Fruit fly (Drosophila melanogaster): ENCODE results near the gene CG6576.

CG6576 gene

DNA sequence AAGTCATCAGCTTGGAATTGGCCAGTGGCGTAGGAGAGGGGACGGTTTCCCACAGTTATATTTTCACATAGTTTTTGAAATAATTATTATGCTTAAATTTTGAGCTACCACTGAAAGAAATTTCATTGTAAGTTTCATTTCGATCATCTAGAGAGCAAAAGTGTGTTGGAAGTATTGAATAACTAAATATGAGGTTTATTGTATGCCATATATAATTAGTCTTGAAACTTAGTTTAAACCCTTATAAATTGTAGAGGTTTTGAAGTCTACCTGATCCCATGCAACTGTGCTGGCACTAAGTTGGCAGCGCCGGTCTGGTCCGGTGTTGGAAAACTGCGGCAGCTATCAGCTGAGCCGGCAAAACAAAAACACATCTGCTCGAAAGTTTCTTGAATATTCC lies 34.6 kb upstream of the CG6576 start, which contains the start of the genes CG32022 and CG6511 (continued):
- TF ChIP-seq salr (GFP tag; optimal IDR thresholded peaks at IDR 0.05) (peak; percentile 96), Ets96B (tag; optimal IDR thresholded peaks at IDR 0.05) (peak; percentile 97), CG11902 (GFP tag; optimal IDR thresholded peaks at IDR 0.05) (peak; percentile 98), CG6276 (GFP tag; optimal IDR thresholded peaks at IDR 0.05) (peak; percentile 95), ss (GFP tag; optimal IDR thresholded peaks at IDR 0.05) (peak; percentile 88 to 95), CG9139 (GFP tag; optimal IDR thresholded peaks at IDR 0.05) (peak; percentile 89), CG1621 (tag; optimal IDR thresholded peaks at IDR 0.05) (peak; percentile 94), fkh (GFP tag; optimal IDR thresholded peaks at IDR 0.05) (no peak), Gug (GFP tag; IDR thresholded peaks at IDR 0.05) (peak; percentile 96), CG8319 (GFP tag; optimal IDR thresholded peaks at IDR 0.05) (peak; percentile 96), vri (GFP tag; optimal IDR thresholded peaks at IDR 0.05) (peak; percentile 93), Eip75B (GFP tag; optimal IDR thresholded peaks at IDR 0.05) (peak; percentile 98), CG32006 (GFP tag; optimal IDR thresholded peaks at IDR 0.05) (peak; percentile 99), fd59A (GFP tag; optimal IDR thresholded peaks at IDR 0.05) (peak; percentile 97), achi (GFP tag; optimal IDR thresholded peaks at IDR 0.05) (peak; percentile 97), dsx (GFP tag; optimal IDR thresholded peaks at IDR 0.05; ENCODE audit: poor library complexity, severe bottlenecking) (peak; percentile 95), CG4318 (GFP tag; optimal IDR thresholded peaks at IDR 0.05) (peak; percentile 99), cyc (GFP tag; optimal IDR thresholded peaks at IDR 0.05) (peak; percentile 99), CG8119 (GFP tag; IDR thresholded peaks at IDR 0.05) (peak; percentile 96), CG6854 (GFP tag; optimal IDR thresholded peaks at IDR 0.05) (peak; percentile 96), CG3919 (GFP tag; optimal IDR thresholded peaks at IDR 0.05) (peak; percentile 97), CG7368 (GFP tag; optimal IDR thresholded peaks at IDR 0.05) (peak; percentile 95), CG6163 (GFP tag; IDR thresholded peaks at IDR 0.05) (peak; percentile 95), CG10669 (GFP tag; optimal IDR thresholded peaks at IDR 0.05) (peak; percentile 98), Met (GFP tag; optimal IDR thresholded peaks at IDR 0.05) (peak; percentile 98), fd85E (GFP tag; optimal IDR thresholded peaks at IDR 0.05) (peak; percentile 94), CG31627 (GFP tag; optimal IDR thresholded peaks at IDR 0.05) (peak; percentile 99), Hr39 (GFP tag; optimal IDR thresholded peaks at IDR 0.05) (peak; percentile 99)

DNA sequence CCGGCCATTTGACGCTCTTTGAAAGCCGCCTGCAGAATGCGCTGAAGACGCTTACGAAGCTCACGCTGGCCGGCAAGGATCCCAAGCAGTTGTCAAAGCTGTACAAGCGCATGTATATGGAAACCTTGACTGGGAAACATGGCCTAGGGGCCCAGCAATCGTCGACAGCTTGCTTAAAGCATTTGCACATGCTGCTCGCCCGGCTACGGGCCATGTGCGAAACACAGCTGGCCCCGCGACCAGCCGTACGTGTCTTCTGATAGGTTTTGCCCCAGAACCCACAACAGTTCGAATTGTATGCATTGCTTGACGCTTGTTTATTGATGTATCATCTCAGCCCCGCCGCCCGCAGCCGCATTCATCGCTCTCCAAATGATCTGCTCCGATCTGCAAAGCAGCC lies 30.5 kb upstream of the CG6576 start:
- TF ChIP-seq cyc (GFP tag; optimal IDR thresholded peaks at IDR 0.05) (no peak), lz (GFP tag; optimal IDR thresholded peaks at IDR 0.05) (no peak), Gug (GFP tag; IDR thresholded peaks at IDR 0.05) (no peak), CG32006 (GFP tag; optimal IDR thresholded peaks at IDR 0.05) (no peak)

DNA sequence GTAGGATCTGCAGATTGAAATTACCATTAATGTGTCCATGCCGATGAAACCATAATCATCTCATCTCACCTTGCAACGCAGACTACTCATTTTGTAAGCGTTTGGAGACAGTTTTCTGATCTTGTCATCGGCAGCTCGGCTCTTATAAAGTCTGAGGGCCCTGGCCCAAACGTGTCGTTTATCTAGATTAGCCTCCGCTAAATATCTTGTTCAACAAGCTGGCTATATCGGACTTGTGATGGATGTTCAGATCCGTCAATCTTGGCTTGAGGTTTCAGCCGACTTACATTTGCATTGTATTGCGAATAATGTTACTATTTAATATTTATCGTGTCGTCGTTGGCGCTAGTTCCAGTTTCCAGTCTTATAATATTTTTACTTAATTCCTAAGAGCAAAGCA lies 30.1 kb upstream of the CG6576 start, which contains the start of gene CG43965:
CG43965 (minus strand) TSS at position 101 of the 400 bp plus-strand sequence.
- TF ChIP-seq CG8319 (GFP tag; optimal IDR thresholded peaks at IDR 0.05), result no peak
- TF ChIP-seq pdm3 (GFP tag; optimal IDR thresholded peaks at IDR 0.05), result no peak
- no peak for TF ChIP-seq Lpt (GFP tag; optimal IDR thresholded peaks at IDR 0.05)
- TF ChIP-seq CG15336 (GFP tag; IDR thresholded peaks at IDR 0.05), result no peak
- no peak for TF ChIP-seq Met (GFP tag; optimal IDR thresholded peaks at IDR 0.05)
- TF ChIP-seq Ets21C (GFP tag; optimal IDR thresholded peaks at IDR 0.05), result no peak
- no peak for TF ChIP-seq Hr4 (GFP tag; optimal IDR thresholded peaks at IDR 0.05)
- TF ChIP-seq eg (GFP tag; IDR thresholded peaks at IDR 0.05), result no peak
- TF ChIP-seq Sox102F (GFP tag; optimal IDR thresholded peaks at IDR 0.05), result no peak
- no peak for TF ChIP-seq salr (GFP tag; optimal IDR thresholded peaks at IDR 0.05)
- no peak for TF ChIP-seq CG1621 (tag; optimal IDR thresholded peaks at IDR 0.05)
- TF ChIP-seq dsx (GFP tag; optimal IDR thresholded peaks at IDR 0.05; ENCODE audit: poor library complexity, severe bottlenecking), result no peak
- TF ChIP-seq acj6 (GFP tag; optimal IDR thresholded peaks at IDR 0.05), result no peak
- no peak for TF ChIP-seq Sox15 (GFP tag; optimal IDR thresholded peaks at IDR 0.05)
- no peak for TF ChIP-seq CG10631 (GFP tag; optimal IDR thresholded peaks at IDR 0.05)
- TF ChIP-seq topi (GFP tag; optimal IDR thresholded peaks at IDR 0.05), result no peak
- no peak for TF ChIP-seq CG3032 (tag; optimal IDR thresholded peaks at IDR 0.05)
- no peak for TF ChIP-seq CG32006 (GFP tag; optimal IDR thresholded peaks at IDR 0.05)
- TF ChIP-seq fd59A (GFP tag; optimal IDR thresholded peaks at IDR 0.05), result no peak
- TF ChIP-seq Hr39 (GFP tag; optimal IDR thresholded peaks at IDR 0.05), result no peak
